Worm (Caenorhabditis elegans) whole organism, L4 larva: Measurements from ENCODE around the gene F53F1.4.

ENCODE experiments used
- F10B5.3 ChIP-seq: sonication (generic microtip); optimal IDR thresholded peaks from 2 replicates; lab custom pipeline; 2016; ENCODE audit warnings: mild to moderate bottlenecking, missing genetic modification characterization, missing compliant biosample characterization
- F37D6.2 ChIP-seq: sonication (generic microtip); optimal IDR thresholded peaks from 2 replicates; lab custom pipeline; 2016; ENCODE audit warnings: mild to moderate bottlenecking, missing genetic modification characterization, missing compliant biosample characterization
- F44E2.7 ChIP-seq: fragments of 200-800 bp; sonication (Bioruptor generic); IDR thresholded peaks from 2 replicates; pipeline ENCODE4 v2.1.2; 2022; ENCODE audit warnings: missing genetic modification characterization, missing compliant biosample characterization
- T20F7.1 ChIP-seq: fragments of 200-800 bp; sonication (Bioruptor generic); optimal IDR thresholded peaks from 2 replicates; lab custom pipeline; 2018; ENCODE audit warnings: mild to moderate bottlenecking, missing genetic modification characterization, missing compliant biosample characterization
- T26A8.4 ChIP-seq: fragments of 200-800 bp; sonication (Bioruptor generic); IDR thresholded peaks from 2 replicates; pipeline ENCODE4 v1.3.6; 2022; ENCODE audit warnings: missing genetic modification characterization, missing compliant biosample characterization
- Y5F2A.4 ChIP-seq: fragments of 200-800 bp; sonication (Bioruptor generic); optimal IDR thresholded peaks from 2 replicates; lab custom pipeline; 2018; ENCODE audit warnings: mild to moderate bottlenecking, missing genetic modification characterization, missing compliant biosample characterization
- ZK546.5 ChIP-seq, 2 experiments: sonication (generic microtip); optimal IDR thresholded peaks; 2 replicates each; lab custom pipeline; 2017; ENCODE audit warnings: missing biosample characterization in 2 of 2, missing genetic modification characterization in 2 of 2
- aha-1 ChIP-seq: fragments of 150-350 bp; peaks from one replicate; lab custom pipeline; 2014; ENCODE audit warnings: missing biosample characterization, missing genetic modification characterization
- aly-2 ChIP-seq: sonication (generic microtip); optimal IDR thresholded peaks from 2 replicates; lab custom pipeline; 2018; ENCODE audit warnings: missing biosample characterization, missing genetic modification characterization
- attf-4 ChIP-seq: sonication (generic microtip); optimal IDR thresholded peaks from 3 replicates; lab custom pipeline; 2017; ENCODE audit warnings: missing biosample characterization, missing genetic modification characterization
- ceh-20 ChIP-seq: fragments of 200-800 bp; sonication (Bioruptor generic); IDR thresholded peaks from 2 replicates; pipeline ENCODE4 v1.3.6; 2022; ENCODE audit warnings: missing genetic modification reagents, missing genetic modification characterization, missing compliant biosample characterization
- ceh-32 ChIP-seq: sonication (generic microtip); optimal IDR thresholded peaks from 2 replicates; lab custom pipeline; 2016; ENCODE audit warnings: mild to moderate bottlenecking, missing genetic modification characterization, missing compliant biosample characterization; ENCODE audit not compliant: poor library complexity
- ces-1 ChIP-seq: fragments of 150-350 bp; sonication (generic microtip); optimal IDR thresholded peaks from 4 replicates; lab custom pipeline; 2014; ENCODE audit warnings: missing biosample characterization, missing genetic modification reagents, missing genetic modification characterization
- ctbp-1 ChIP-seq: fragments of 200-800 bp; sonication (Bioruptor generic); IDR thresholded peaks from 2 replicates; pipeline ENCODE4 v1.3.6; 2022; ENCODE audit warnings: missing genetic modification reagents, missing genetic modification characterization, missing compliant biosample characterization
- dmd-6 ChIP-seq: fragments of 200-800 bp; sonication (Bioruptor generic); IDR thresholded peaks from 2 replicates; pipeline ENCODE4 v1.3.6; 2022; ENCODE audit warnings: missing genetic modification reagents, missing genetic modification characterization, missing compliant biosample characterization
- dmd-9 ChIP-seq: fragments of 200-800 bp; sonication (Bioruptor generic); IDR thresholded peaks from 2 replicates; pipeline ENCODE4 v1.3.6; 2022; ENCODE audit warnings: missing genetic modification reagents, missing genetic modification characterization, missing compliant biosample characterization
- dpl-1 ChIP-seq: fragments of 150-350 bp; optimal IDR thresholded peaks from 2 replicates; lab custom pipeline; 2014; ENCODE audit warnings: missing biosample characterization, missing genetic modification reagents, missing genetic modification characterization
- egl-27 ChIP-seq: sonication (generic microtip); optimal IDR thresholded peaks from 3 replicates; lab custom pipeline; 2017; ENCODE audit warnings: missing biosample characterization, missing genetic modification reagents, missing genetic modification characterization
- egl-43 ChIP-seq: fragments of 200-800 bp; sonication (Bioruptor generic); IDR thresholded peaks from 2 replicates; pipeline ENCODE4 v1.3.6; 2022; ENCODE audit warnings: missing genetic modification reagents, missing genetic modification characterization, missing compliant biosample characterization
- fkh-10 ChIP-seq: fragments of 150-350 bp; optimal IDR thresholded peaks from 2 replicates; lab custom pipeline; 2014; ENCODE audit warnings: missing biosample characterization, missing genetic modification reagents, missing genetic modification characterization
- fos-1 ChIP-seq: fragments of 150-350 bp; optimal IDR thresholded peaks from 2 replicates; lab custom pipeline; 2014; ENCODE audit warnings: missing biosample characterization, missing genetic modification characterization
- hlh-30 ChIP-seq: sonication (generic microtip); optimal IDR thresholded peaks from 2 replicates; lab custom pipeline; 2017; ENCODE audit warnings: antibody characterized with exemption, mild to moderate bottlenecking, missing genetic modification characterization, missing compliant biosample characterization; ENCODE audit not compliant: insufficient read depth
- jun-1 ChIP-seq: fragments of 150-350 bp; optimal IDR thresholded peaks from 2 replicates; lab custom pipeline; 2014; ENCODE audit warnings: missing biosample characterization, missing genetic modification reagents, missing genetic modification characterization
- lim-7 ChIP-seq: fragments of 200-800 bp; sonication (Bioruptor generic); IDR thresholded peaks from 2 replicates; pipeline ENCODE4 v1.3.6; 2022; ENCODE audit warnings: missing genetic modification characterization, missing compliant biosample characterization
- lin-1 ChIP-seq: fragments of 200-800 bp; sonication (Bioruptor generic); IDR thresholded peaks from 2 replicates; pipeline ENCODE4 v1.3.6; 2022; ENCODE audit warnings: missing genetic modification reagents, missing genetic modification characterization, missing compliant biosample characterization
- madf-5 ChIP-seq, 2 experiments: fragments of 200-800 bp; sonication (Bioruptor generic); IDR thresholded peaks; 2 replicates each; pipeline ENCODE4 v1.3.6; 2022; ENCODE audit warnings: missing compliant biosample characterization in 2 of 2, missing genetic modification characterization in 2 of 2
- mxl-2 ChIP-seq: fragments of 200-800 bp; sonication (Bioruptor generic); conservative IDR thresholded peaks from 2 replicates; pipeline ENCODE4 v1.3.6; 2022; ENCODE audit warnings: missing genetic modification reagents, missing genetic modification characterization, missing compliant biosample characterization
- nhr-102 ChIP-seq: sonication (generic microtip); optimal IDR thresholded peaks from 2 replicates; lab custom pipeline; 2016; ENCODE audit warnings: mild to moderate bottlenecking, missing genetic modification characterization, moderate library complexity, missing compliant biosample characterization
- nhr-28 ChIP-seq: fragments of 150-350 bp; optimal IDR thresholded peaks from 2 replicates; lab custom pipeline; 2014; ENCODE audit warnings: missing biosample characterization, missing genetic modification characterization
- nhr-76 ChIP-seq: fragments of 150-350 bp; optimal IDR thresholded peaks from 2 replicates; lab custom pipeline; 2014; ENCODE audit warnings: missing biosample characterization, missing genetic modification characterization
- nhr-77 ChIP-seq: fragments of 150-350 bp; optimal IDR thresholded peaks from 2 replicates; lab custom pipeline; 2014; ENCODE audit warnings: missing biosample characterization, missing genetic modification characterization
- pqm-1 ChIP-seq: sonication (generic microtip); optimal IDR thresholded peaks from 2 replicates; lab custom pipeline; 2017; ENCODE audit warnings: missing biosample characterization, missing genetic modification characterization
- rbr-2 ChIP-seq: sonication (generic microtip); optimal IDR thresholded peaks from 2 replicates; lab custom pipeline; 2016; ENCODE audit warnings: missing genotype, missing genetic modification characterization, missing compliant biosample characterization
- set-16 ChIP-seq: fragments of 200-800 bp; sonication (Bioruptor generic); IDR thresholded peaks from 2 replicates; pipeline ENCODE4 v1.3.6; 2022; ENCODE audit warnings: missing genetic modification reagents, missing genetic modification characterization, missing compliant biosample characterization
- spr-3 ChIP-seq: fragments of 200-800 bp; sonication (Bioruptor generic); optimal IDR thresholded peaks from 2 replicates; lab custom pipeline; 2018; ENCODE audit warnings: mild to moderate bottlenecking, missing genetic modification characterization, missing compliant biosample characterization
- unc-62 ChIP-seq, 3 experiments: fragments of 150-350 bp in 1 of 3; sonication (generic microtip); optimal IDR thresholded peaks in 2 of 3; peaks in 1 of 3; 1 replicate in 1 of 3; 2 replicates in 2 of 3; lab custom pipeline; 2014 to 2017; ENCODE audit warnings: missing biosample characterization in 3 of 3, missing genetic modification characterization in 3 of 3, missing genetic modification reagents in 3 of 3, missing genotype in 1 of 3
- vab-7 ChIP-seq: fragments of 200-800 bp; sonication (Bioruptor generic); IDR thresholded peaks from 2 replicates; pipeline ENCODE4 v1.3.6; 2022; ENCODE audit warnings: missing genetic modification reagents, missing genetic modification characterization, missing compliant biosample characterization
- zip-11 ChIP-seq: fragments of 200-800 bp; sonication (Bioruptor generic); IDR thresholded peaks from 2 replicates; pipeline ENCODE4 v1.3.6; 2022; ENCODE audit warnings: missing genetic modification characterization, missing compliant biosample characterization
- zip-2 ChIP-seq: fragments of 150-350 bp; optimal IDR thresholded peaks from 2 replicates; lab custom pipeline; 2014; ENCODE audit warnings: missing biosample characterization, missing genetic modification characterization

The F53F1.4 gene

DNA sequence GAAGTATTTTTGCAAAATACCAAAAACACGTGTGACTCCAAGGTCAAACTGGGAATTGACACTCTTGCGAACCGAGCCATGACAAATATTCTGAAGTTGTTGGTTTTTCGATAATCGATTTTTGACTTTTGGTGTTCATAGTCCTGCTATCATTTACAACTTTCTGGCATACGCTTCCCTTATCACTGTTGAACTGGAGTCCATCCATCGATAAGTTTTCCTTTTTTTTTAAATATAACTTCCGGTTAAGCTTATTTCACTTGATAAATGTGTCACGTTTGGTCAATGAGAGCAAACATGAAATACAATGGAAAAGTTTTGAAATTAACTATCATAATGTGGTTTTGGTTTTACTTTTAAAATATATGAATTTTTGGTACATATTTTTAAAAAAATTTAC lies 10.8 kb downstream of the F53F1.4 start (continued):
- no peak for TF ChIP-seq egl-43 (GFP tag; lab: Robert Waterston, UW)
- TF ChIP-seq mxl-2 (GFP tag; lab: Robert Waterston, UW): no peak
- TF ChIP-seq pqm-1 (tag; lab: Kevin White, UChicago): peak; percentile 99
- TF ChIP-seq T20F7.1 (GFP tag; lab: Kevin White, UChicago): peak; percentile 16
- no peak for TF ChIP-seq T26A8.4 (GFP tag; lab: Robert Waterston, UW)
- peak; percentile 80 for TF ChIP-seq dmd-6
- no peak for TF ChIP-seq Y5F2A.4
- no peak for TF ChIP-seq zip-11 (GFP tag; lab: Robert Waterston, UW)
- TF ChIP-seq ZK546.5 (tag; optimal IDR thresholded peaks at IDR 0.05; lab: Kevin White, UChicago): no peak
- TF ChIP-seq attf-4: no peak
- peak; percentile 37 for TF ChIP-seq nhr-77
- TF ChIP-seq dpl-1 (GFP tag; lab: Kevin White, UChicago): no peak
- TF ChIP-seq vab-7 (GFP tag; lab: Robert Waterston, UW): no peak
- no peak for TF ChIP-seq spr-3
- TF ChIP-seq nhr-28 (tag; lab: Kevin White, UChicago): peak; percentile 59
- TF ChIP-seq set-16 (GFP tag; lab: Robert Waterston, UW): no peak
- TF ChIP-seq ceh-20: no peak
- TF ChIP-seq hlh-30 (tag; lab: Kevin White, UChicago): no peak
- TF ChIP-seq fkh-10 (GFP tag; lab: Kevin White, UChicago): no peak
- TF ChIP-seq fos-1 (tag; lab: Kevin White, UChicago): no peak
- TF ChIP-seq lin-1 (GFP tag; lab: Robert Waterston, UW): no peak; the same call in 1 of the 2 replicates
- TF ChIP-seq aly-2 (tag; lab: Kevin White, UChicago): no peak
- no peak for TF ChIP-seq F10B5.3 (tag; lab: Kevin White, UChicago)
- TF ChIP-seq, all 104 proteins: peak for 5

DNA sequence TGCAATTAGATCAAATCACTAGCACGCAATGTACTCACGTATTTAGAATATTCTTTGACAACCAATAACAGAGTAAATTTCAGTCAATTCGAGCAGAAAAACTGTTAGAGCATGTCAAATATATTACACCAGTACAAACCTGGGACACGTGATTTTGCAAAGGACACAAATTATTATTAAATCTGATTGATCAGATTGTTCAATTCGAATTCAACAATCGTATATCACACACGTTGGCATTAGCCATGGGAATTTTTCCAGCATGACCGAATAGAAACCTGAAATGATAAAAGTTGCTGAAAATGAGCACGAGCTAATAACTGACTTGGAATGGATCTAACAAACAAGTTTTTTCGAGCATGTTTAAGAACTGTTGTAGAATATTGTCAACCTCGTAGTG lies 12.2 kb downstream of the F53F1.4 start, which contains the start of gene srv-9:
Gene srv-9, minus strand, starts transcription at position 101 of the 400 bp plus-strand sequence.
- TF ChIP-seq zip-2 (tag; lab: Kevin White, UChicago): no peak
- peak; percentile 44 for TF ChIP-seq aha-1 (tag; lab: Kevin White, UChicago)
- TF ChIP-seq lim-7 (GFP tag; lab: Robert Waterston, UW): no peak

DNA sequence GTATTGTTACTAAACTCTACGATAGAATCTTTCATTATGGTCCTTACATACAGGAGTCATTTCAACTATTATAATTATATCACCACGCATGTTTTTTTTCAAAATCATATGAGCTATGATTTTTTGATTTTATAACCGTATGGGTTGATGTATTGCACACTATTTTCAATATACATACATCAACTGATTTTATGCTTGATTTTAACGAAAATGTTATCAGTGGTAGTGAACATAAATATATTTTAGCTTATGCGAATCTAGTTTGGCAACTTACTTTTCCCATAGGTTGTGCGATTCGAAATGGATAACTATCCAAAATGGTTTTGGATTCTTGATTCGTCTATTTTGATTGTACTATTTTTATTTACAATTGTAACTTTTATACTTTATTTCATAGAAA lies 12.7 kb downstream of the F53F1.4 start, which contains the start of gene srv-10:
Gene srv-10, plus strand, starts transcription at position 301 of the 400 bp plus-strand sequence.
- TF ChIP-seq F44E2.7 (no peak), nhr-76 (no peak), attf-4 (no peak), dmd-9 (no peak), ctbp-1 (no peak)
- TF ChIP-seq, all 104 proteins: peak for 0

DNA sequence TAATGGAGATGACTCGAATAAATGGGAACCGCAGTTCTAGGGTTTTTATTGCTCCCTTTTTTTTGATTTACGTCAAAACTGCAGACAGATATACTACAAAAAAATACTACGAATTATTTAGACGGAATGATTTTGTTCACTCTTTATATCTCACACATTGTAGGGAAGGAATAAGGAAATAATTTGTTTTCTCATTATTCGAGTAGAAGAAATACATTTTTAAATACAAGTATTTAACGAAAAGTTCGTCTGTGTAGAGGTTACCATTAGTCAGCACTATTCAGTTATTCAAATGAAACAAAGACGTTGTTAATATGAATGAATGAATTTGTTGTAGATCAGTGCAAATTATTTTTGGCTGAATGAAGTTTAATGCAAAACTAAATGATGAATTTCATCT lies 15.9 kb downstream of the F53F1.4 start, which contains the start of gene srd-18:
Gene srd-18, minus strand, starts transcription at position 101 of the 400 bp plus-strand sequence.
- TF ChIP-seq T20F7.1 (GFP tag; lab: Kevin White, UChicago): no peak
- TF ChIP-seq madf-5 (GFP tag; IDR thresholded peaks at IDR 0.05; lab: Robert Waterston, UW): no peak
- TF ChIP-seq fos-1 (tag; lab: Kevin White, UChicago): no peak
- no peak for TF ChIP-seq zip-11 (GFP tag; lab: Robert Waterston, UW)
- TF ChIP-seq nhr-28 (tag; lab: Kevin White, UChicago): no peak
- TF ChIP-seq nhr-76: no peak
- no peak for TF ChIP-seq rbr-2 (tag; lab: Kevin White, UChicago)
- no peak for TF ChIP-seq ctbp-1
- TF ChIP-seq egl-27: no peak
- no peak for TF ChIP-seq dmd-9

DNA sequence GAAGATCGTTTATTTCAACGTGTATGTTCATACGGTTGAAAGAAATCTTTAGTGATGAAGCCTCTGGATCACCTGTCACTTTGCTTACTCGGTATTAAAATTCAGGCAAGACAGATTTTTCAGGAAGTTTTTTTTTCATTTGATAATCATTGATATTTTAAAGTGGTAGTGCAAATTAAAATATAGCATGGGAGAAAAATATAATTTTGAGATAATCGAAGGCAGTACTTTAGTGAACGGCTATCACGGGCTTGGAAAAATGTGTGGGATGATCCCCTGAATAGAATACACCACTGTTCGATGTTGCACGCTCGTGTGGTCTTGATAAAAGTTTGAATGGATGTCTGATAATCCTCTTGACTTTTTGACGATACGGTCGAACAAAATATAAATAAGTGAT lies 16.5 kb downstream of the F53F1.4 start:
- TF ChIP-seq zip-2 (tag; lab: Kevin White, UChicago) (no peak), jun-1 (no peak), unc-62 (GFP tag; optimal IDR thresholded peaks at IDR 0.05 in 1 of 2; lab: Kevin White, UChicago) (peak in 1 of 2 experiments; percentile 96), unc-62 (tag; optimal IDR thresholded peaks at IDR 0.05; lab: Kevin White, UChicago) (no peak), ceh-32 (tag; lab: Kevin White, UChicago) (no peak), ces-1 (no peak), F37D6.2 (tag; lab: Kevin White, UChicago) (no peak), nhr-102 (tag; lab: Kevin White, UChicago) (no peak)
- TF ChIP-seq, all 104 proteins: peak for 1
